Worm (Caenorhabditis elegans) whole organism, young adult: ENCODE measurements around the gene cyp-37B1.

Experiments
- F37B4.10 ChIP-seq: fragments of 200-800 bp; sonication (Bioruptor generic); IDR thresholded peaks from 2 replicates; pipeline ENCODE4 v1.3.6; 2022; ENCODE audit warnings: missing genetic modification characterization, missing compliant biosample characterization
- ccch-3 ChIP-seq: fragments of 200-800 bp; sonication (Bioruptor generic); optimal IDR thresholded peaks from 2 replicates; lab custom pipeline; 2018; ENCODE audit warnings: mild to moderate bottlenecking, missing genetic modification characterization, missing compliant biosample characterization
- repo-1 ChIP-seq: sonication (generic microtip); optimal IDR thresholded peaks from 2 replicates; lab custom pipeline; 2017; ENCODE audit warnings: mild to moderate bottlenecking, missing genetic modification characterization, missing compliant biosample characterization

ce11 chrV:16258142-16258541 is 19.8 kb upstream of the cyp-37B1 start, which contains the start of gene nhr-218:
- TF ChIP-seq F37B4.10 (no peak), ccch-3 (GFP tag; lab: Kevin White, UChicago) (no peak), repo-1 (tag; lab: Kevin White, UChicago) (no peak)
